Worm (Caenorhabditis elegans): ENCODE results near the gene rpl-6.

The rpl-6 gene

ce11 chrIII:7166664-7167567, 41.3 kb upstream of the rpl-6 start (continued):
- no peak for TF ChIP-seq hlh-4 (tag; optimal IDR thresholded peaks at IDR 0.05)
- TF ChIP-seq Y116A8C.19 (tag; optimal IDR thresholded peaks at IDR 0.05; ENCODE audit: borderline replicate concordance): no peak
- TF ChIP-seq lin-14 (GFP tag; optimal IDR thresholded peaks at IDR 0.05): peak; percentile 95
- TF ChIP-seq hpl-2 (GFP tag; optimal IDR thresholded peaks at IDR 0.05): no peak
- TF ChIP-seq nhr-76 (tag; optimal IDR thresholded peaks at IDR 0.05): no peak
- no peak for TF ChIP-seq vab-15 (tag; optimal IDR thresholded peaks at IDR 0.05)
- TF ChIP-seq F16B12.6 (tag; optimal IDR thresholded peaks at IDR 0.05): peak; percentile 23
- TF ChIP-seq C34B4.2 (tag; optimal IDR thresholded peaks at IDR 0.05): no peak
- TF ChIP-seq egl-27 (tag; optimal IDR thresholded peaks at IDR 0.05): peak in 1 of 2 experiments; percentile 46
- TF ChIP-seq snpc-4 (tag; optimal IDR thresholded peaks at IDR 0.05): peak; percentile 14
- no peak for TF ChIP-seq isw-1 (GFP tag; IDR thresholded peaks at IDR 0.05)
- TF ChIP-seq aha-1 (tag; optimal IDR thresholded peaks at IDR 0.05): no peak
- no peak for TF ChIP-seq zag-1 (tag; optimal IDR thresholded peaks at IDR 0.05)
- peak in 1 of 6 experiments; percentile 14 for TF ChIP-seq elt-3 (tag; optimal IDR thresholded peaks at IDR 0.05)
- no peak for TF ChIP-seq tlp-1 (tag; optimal IDR thresholded peaks at IDR 0.05)
- peak; percentile 65 for TF ChIP-seq nhr-71 (tag; optimal IDR thresholded peaks at IDR 0.05)
- no peak for TF ChIP-seq nhr-20 (tag; optimal IDR thresholded peaks at IDR 0.05)
- no peak for TF ChIP-seq lir-3 (tag; optimal IDR thresholded peaks at IDR 0.05; ENCODE audit: poor library complexity)
- TF ChIP-seq hlh-17 (GFP tag; optimal IDR thresholded peaks at IDR 0.05; ENCODE audit: borderline replicate concordance): no peak
- no peak for TF ChIP-seq mef-2 (tag; optimal IDR thresholded peaks at IDR 0.05)
- TF ChIP-seq nhr-28 (tag; optimal IDR thresholded peaks at IDR 0.05): no peak
- TF ChIP-seq elt-2 (tag; optimal IDR thresholded peaks at IDR 0.05): peak; percentile 12
- TF ChIP-seq unc-130 (tag; optimal IDR thresholded peaks at IDR 0.05): no peak
- peak; percentile 40 to 51 (median 47) for TF ChIP-seq ceh-82 (tag; optimal IDR thresholded peaks at IDR 0.05)
- TF ChIP-seq nhr-77 (tag; optimal IDR thresholded peaks at IDR 0.05): peak; percentile 45
- TF ChIP-seq dsc-1 (tag; optimal IDR thresholded peaks at IDR 0.05): no peak
- TF ChIP-seq sup-37 (GFP tag; optimal IDR thresholded peaks at IDR 0.05): no peak
- TF ChIP-seq xbp-1 (tag; optimal IDR thresholded peaks at IDR 0.05): peak; percentile 24
- peak; percentile 61 for TF ChIP-seq efl-1 (optimal IDR thresholded peaks at IDR 0.05)
- peak in 1 of 2 experiments; percentile 38 for TF ChIP-seq efl-1 (GFP tag; optimal IDR thresholded peaks at IDR 0.05 in 1 of 2)
- peak; percentile 44 for TF ChIP-seq nhr-47 (tag; optimal IDR thresholded peaks at IDR 0.05)
- no peak for TF ChIP-seq pag-3 (tag; optimal IDR thresholded peaks at IDR 0.05; ENCODE audit: borderline replicate concordance, insufficient read depth)
- no peak for TF ChIP-seq ces-1 (GFP tag; optimal IDR thresholded peaks at IDR 0.05)
- TF ChIP-seq sox-4 (tag; optimal IDR thresholded peaks at IDR 0.05): no peak
- TF ChIP-seq ceh-63 (GFP tag; optimal IDR thresholded peaks at IDR 0.05): no peak
- no peak for TF ChIP-seq nhr-84 (tag; optimal IDR thresholded peaks at IDR 0.05)
- no peak for TF ChIP-seq nhr-19 (GFP tag; conservative IDR thresholded peaks at IDR 0.05)
- peak; percentile 30 for TF ChIP-seq rnt-1 (tag; optimal IDR thresholded peaks at IDR 0.05)
- peak; percentile 51 for TF ChIP-seq skn-1 (tag; optimal IDR thresholded peaks at IDR 0.05)
- no peak for TF ChIP-seq irx-1 (tag; optimal IDR thresholded peaks at IDR 0.05)
- no peak for TF ChIP-seq nhr-11 (tag; optimal IDR thresholded peaks at IDR 0.05)
- no peak for TF ChIP-seq pqm-1 (tag; optimal IDR thresholded peaks at IDR 0.05)
- no peak for TF ChIP-seq sptf-1 (tag; optimal IDR thresholded peaks at IDR 0.05)
- TF ChIP-seq zip-4 (GFP tag; optimal IDR thresholded peaks at IDR 0.05): no peak
- no peak for TF ChIP-seq ets-5 (GFP tag; IDR thresholded peaks at IDR 0.05)
- TF ChIP-seq lsy-2 (tag; optimal IDR thresholded peaks at IDR 0.05): peak; percentile 12 to 63
- TF ChIP-seq mdl-1 (tag; optimal IDR thresholded peaks at IDR 0.05): peak in 1 of 2 experiments; percentile 40
- no peak for TF ChIP-seq nhr-90 (tag; optimal IDR thresholded peaks at IDR 0.05; ENCODE audit: poor library complexity)
- peak; percentile 30 for TF ChIP-seq nhr-85 (tag)
- no peak for TF ChIP-seq unc-30 (tag; optimal IDR thresholded peaks at IDR 0.05)
- TF ChIP-seq lin-39 (tag; optimal IDR thresholded peaks at IDR 0.05): no peak

Measured in whole organism, L1 larva.